2 fruit fly cellular contexts compared by ENCODE assay signal in genomic region chr3L:19605974-19606497, dm6.
TF ChIP-seq lines count a peak whose summit lies in the region.

TSS of gene lush (minus strand) at chr3L:19606090.
TSS of gene CG9372 (plus strand) at chr3L:19606208.

- TF ChIP-seq CTCF in whole organism, embryonic (GFP tag; optimal IDR thresholded peaks at IDR 0.05; lab: Kevin White, UChicago), result no peak

TF ChIP-seq in whole organism, adult, 20 proteins besides CTCF, POLR2A, EP300 and RAD21:
- no peak for TF ChIP-seq CG1620 (GFP tag; optimal IDR thresholded peaks at IDR 0.05; lab: Kevin White, UChicago)
- TF ChIP-seq CG7045 (GFP tag; optimal IDR thresholded peaks at IDR 0.05; lab: Kevin White, UChicago), result no peak
- TF ChIP-seq pad (GFP tag; optimal IDR thresholded peaks at IDR 0.05; lab: Kevin White, UChicago), result no peak
- TF ChIP-seq kay (GFP tag; lab: Kevin White, UChicago; ENCODE audit: borderline replicate concordance), result peak; percentile 57
- no peak for TF ChIP-seq bab1 (GFP tag; optimal IDR thresholded peaks at IDR 0.05; lab: Kevin White, UChicago)
- TF ChIP-seq toe (GFP tag; optimal IDR thresholded peaks at IDR 0.05; lab: Kevin White, UChicago), result no peak
- peak; percentile 76 for TF ChIP-seq cic (GFP tag; optimal IDR thresholded peaks at IDR 0.05; lab: Kevin White, UChicago)
- TF ChIP-seq CG7101 (tag; optimal IDR thresholded peaks at IDR 0.05; lab: Kevin White, UChicago), result no peak
- TF ChIP-seq Mnt (GFP tag; optimal IDR thresholded peaks at IDR 0.05; lab: Kevin White, UChicago), result no peak
- peak; percentile 25 for TF ChIP-seq CG12768 (GFP tag; optimal IDR thresholded peaks at IDR 0.05; lab: Kevin White, UChicago)
- TF ChIP-seq CG33017 (tag; optimal IDR thresholded peaks at IDR 0.05; lab: Kevin White, UChicago), result no peak
- no peak for TF ChIP-seq cnc (optimal IDR thresholded peaks at IDR 0.05; lab: Kevin White, UChicago)
- TF ChIP-seq CG5204 (GFP tag; optimal IDR thresholded peaks at IDR 0.05; lab: Kevin White, UChicago), result no peak
- no peak for TF ChIP-seq CG14711 (tag; optimal IDR thresholded peaks at IDR 0.05; lab: Kevin White, UChicago)
- no peak for TF ChIP-seq Hr96 (GFP tag; optimal IDR thresholded peaks at IDR 0.05; lab: Kevin White, UChicago)

TF ChIP-seq in whole organism, embryonic, 481 proteins besides CTCF, POLR2A, EP300 and RAD21:
- no peak for TF ChIP-seq odd (GFP tag; optimal IDR thresholded peaks at IDR 0.05; lab: Kevin White, UChicago)
- TF ChIP-seq lab (GFP tag; optimal IDR thresholded peaks at IDR 0.05; lab: Kevin White, UChicago), result no peak
- TF ChIP-seq H15 (GFP tag; IDR thresholded peaks at IDR 0.05; lab: Robert Waterston, UW), result no peak
- no peak for TF ChIP-seq mam (GFP tag; optimal IDR thresholded peaks at IDR 0.05; lab: Kevin White, UChicago)
- peak; percentile 49 for TF ChIP-seq Med (GFP tag; lab: Kevin White, UChicago)
- TF ChIP-seq sens (GFP tag; lab: Kevin White, UChicago), result peak; percentile 47
- peak; percentile 98 for TF ChIP-seq CG11504 (tag; optimal IDR thresholded peaks at IDR 0.05; lab: Kevin White, UChicago)
- peak in 1 of 2 experiments; percentile 95 for TF ChIP-seq Pdp1 (GFP tag; optimal IDR thresholded peaks at IDR 0.05; lab: Kevin White, UChicago)
- TF ChIP-seq CG34376 (GFP tag; optimal IDR thresholded peaks at IDR 0.05; lab: Kevin White, UChicago), result peak; percentile 6
- TF ChIP-seq Hr51 (GFP tag; optimal IDR thresholded peaks at IDR 0.05; lab: Kevin White, UChicago), result no peak
- TF ChIP-seq jing (GFP tag; optimal IDR thresholded peaks at IDR 0.05; lab: Kevin White, UChicago), result no peak
- TF ChIP-seq ken (GFP tag; IDR thresholded peaks at IDR 0.05; lab: Robert Waterston, UW), result no peak
- TF ChIP-seq CG2199 (GFP tag; IDR thresholded peaks at IDR 0.05; lab: Robert Waterston, UW), result 0 out of 3 replicates have a peak, but pooled peaks have one; percentile 51

Comparison
In these comparisons a context has a peak if more than half of its experiments do, and no peak if none do; other contexts are left out.
1. Of the 1 proteins assayed by ChIP-seq in both whole organism, embryonic and whole organism, adult: peak only in whole organism, embryonic: none; only in whole organism, adult: kay; in both: none; in neither: 0.